Fruit fly (Drosophila melanogaster) whole organism, embryonic: Measurements from ENCODE around the gene Pif1B.
A peak's percentile ranks its signal among the peaks of the same experiment; 100 is the strongest.

ENCODE experiments used
- Ada2b ChIP-seq: fragments of 200-800 bp; sonication (Bioruptor generic); IDR thresholded peaks from 2 replicates; pipeline ENCODE4 v1.3.6; 2022; ENCODE audit warnings: missing biosample characterization, missing genetic modification characterization
- B-H1 ChIP-seq: fragments of 200-800 bp; sonication (Bioruptor generic); IDR thresholded peaks from 3 replicates; pipeline ENCODE4 v1.3.6; 2022; ENCODE audit warnings: missing biosample characterization, missing genetic modification characterization
- Blimp-1 ChIP-seq: fragments of 200-800 bp; sonication (Bioruptor generic); optimal IDR thresholded peaks from 3 replicates; lab custom pipeline; 2018; ENCODE audit warnings: missing biosample characterization, missing genetic modification characterization, mild to moderate bottlenecking, moderate library complexity, missing genetic modification reagents
- BtbVII ChIP-seq: fragments of 200-800 bp; sonication (Bioruptor generic); optimal IDR thresholded peaks from 3 replicates; lab custom pipeline; 2017; ENCODE audit warnings: missing biosample characterization, mild to moderate bottlenecking, missing genetic modification characterization
- CG11723 ChIP-seq: fragments of 200-800 bp; sonication (Bioruptor generic); optimal IDR thresholded peaks from 2 replicates; lab custom pipeline; 2017; ENCODE audit warnings: missing biosample characterization, mild to moderate bottlenecking, missing genetic modification characterization
- CG14014 ChIP-seq: fragments of 200-800 bp; sonication (Bioruptor generic); IDR thresholded peaks from 2 replicates; pipeline ENCODE4 v1.3.6; 2022; ENCODE audit warnings: missing biosample characterization, missing genetic modification characterization
- CG14441 ChIP-seq: fragments of 200-800 bp; sonication (Bioruptor generic); IDR thresholded peaks from 2 replicates; pipeline ENCODE4 v1.3.6; 2022; ENCODE audit warnings: missing biosample characterization, missing genetic modification characterization
- CG14667 ChIP-seq: fragments of 200-800 bp; sonication (Bioruptor generic); IDR thresholded peaks from 2 replicates; pipeline ENCODE4 v1.3.6; 2022; ENCODE audit warnings: missing biosample characterization, missing genetic modification characterization
- CG1529 ChIP-seq: fragments of 200-800 bp; sonication (Bioruptor generic); optimal IDR thresholded peaks from 3 replicates; lab custom pipeline; 2018; ENCODE audit warnings: missing biosample characterization, missing genetic modification characterization
- CG1603 ChIP-seq: fragments of 200-800 bp; sonication (Bioruptor generic); optimal IDR thresholded peaks from 2 replicates; lab custom pipeline; 2019; ENCODE audit warnings: missing biosample characterization, mild to moderate bottlenecking, missing genetic modification characterization, moderate library complexity
- CG17385 ChIP-seq: fragments of 200-800 bp; sonication (Bioruptor generic); optimal IDR thresholded peaks from 3 replicates; lab custom pipeline; 2018; ENCODE audit warnings: missing biosample characterization, mild to moderate bottlenecking, missing genetic modification characterization
- CG17612 ChIP-seq: fragments of 200-800 bp; sonication (Bioruptor generic); IDR thresholded peaks from 2 replicates; pipeline ENCODE4 v1.3.6; 2022; ENCODE audit warnings: missing biosample characterization, missing genetic modification characterization
- CG17829 ChIP-seq: fragments of 200-800 bp; optimal IDR thresholded peaks from 2 replicates; lab custom pipeline; 2019; ENCODE audit warnings: missing biosample characterization, mild to moderate bottlenecking, missing genetic modification characterization, moderate library complexity
- CG3065 ChIP-seq: fragments of 200-800 bp; sonication (Bioruptor generic); optimal IDR thresholded peaks from 2 replicates; lab custom pipeline; 2016; ENCODE audit warnings: missing biosample characterization, missing genetic modification characterization
- CG31224 ChIP-seq: fragments of 200-800 bp; sonication (Bioruptor generic); IDR thresholded peaks from 2 replicates; pipeline ENCODE4 v1.3.6; 2022; ENCODE audit warnings: missing biosample characterization, missing genetic modification characterization
- CG34224 ChIP-seq: fragments of 200-800 bp; sonication (Bioruptor generic); IDR thresholded peaks from 3 replicates; pipeline ENCODE4 v1.3.6; 2022; ENCODE audit warnings: missing biosample characterization, missing genetic modification characterization; ENCODE audit not compliant: partially characterized antibody
- CG4360 ChIP-seq: fragments of 200-800 bp; sonication (Bioruptor generic); IDR thresholded peaks from 2 replicates; pipeline ENCODE4 v1.3.6; 2022; ENCODE audit warnings: missing biosample characterization, missing genetic modification characterization
- CG4854 ChIP-seq: fragments of 200-800 bp; sonication (Bioruptor generic); optimal IDR thresholded peaks from 2 replicates; lab custom pipeline; 2016; ENCODE audit warnings: missing biosample characterization, missing genetic modification characterization, inconsistent platforms
- CG6272 ChIP-seq: fragments of 200-800 bp; sonication (Bioruptor generic); IDR thresholded peaks from 2 replicates; pipeline ENCODE4 v1.3.6; 2022; ENCODE audit warnings: missing biosample characterization, missing genetic modification characterization
- CG6854 ChIP-seq: fragments of 200-800 bp; sonication (Bioruptor generic); optimal IDR thresholded peaks from 3 replicates; lab custom pipeline; 2017; ENCODE audit warnings: missing biosample characterization, mild to moderate bottlenecking, missing genetic modification characterization
- D19A ChIP-seq: fragments of 200-800 bp; optimal IDR thresholded peaks from 3 replicates; lab custom pipeline; 2019; ENCODE audit warnings: missing biosample characterization, mild to moderate bottlenecking, missing genetic modification characterization, moderate library complexity
- E2f1 ChIP-seq: fragments of 200-800 bp; sonication (Bioruptor generic); IDR thresholded peaks from 2 replicates; pipeline ENCODE4 v1.3.6; 2022; ENCODE audit warnings: missing biosample characterization, missing genetic modification characterization
- Lhr ChIP-seq: fragments of 200-800 bp; sonication (Bioruptor generic); optimal IDR thresholded peaks from 3 replicates; lab custom pipeline; 2017; ENCODE audit warnings: mild to moderate bottlenecking, missing biosample characterization, missing genetic modification reagents, missing genetic modification characterization
- NFAT ChIP-seq: fragments of 200-800 bp; sonication (Bioruptor generic); IDR thresholded peaks from 2 replicates; pipeline ENCODE4 v1.3.6; 2022; ENCODE audit warnings: missing biosample characterization, missing genetic modification characterization
- NfI ChIP-seq: fragments of 200-800 bp; sonication (Bioruptor generic); optimal IDR thresholded peaks from 3 replicates; lab custom pipeline; 2018; ENCODE audit warnings: missing biosample characterization, mild to moderate bottlenecking, missing genetic modification characterization, moderate library complexity
- Pdp1 ChIP-seq, 2 experiments: fragments of 200-800 bp; sonication (Bioruptor generic); optimal IDR thresholded peaks; 3 replicates each; lab custom pipeline; 2016; ENCODE audit warnings: missing biosample characterization in 2 of 2, missing genetic modification characterization in 2 of 2, mild to moderate bottlenecking in 1 of 2, moderate library complexity in 1 of 2
- Six4 ChIP-seq: fragments of 200-800 bp; sonication (Bioruptor generic); optimal IDR thresholded peaks from 2 replicates; lab custom pipeline; 2016; ENCODE audit warnings: missing biosample characterization, missing genetic modification characterization
- Spps ChIP-seq: fragments of 200-800 bp; sonication (Bioruptor generic); optimal IDR thresholded peaks from 2 replicates; lab custom pipeline; 2018; ENCODE audit warnings: missing biosample characterization, mild to moderate bottlenecking, missing genetic modification characterization
- Ssrp ChIP-seq: fragments of 200-800 bp; sonication (Bioruptor generic); optimal IDR thresholded peaks from 2 replicates; lab custom pipeline; 2018; ENCODE audit warnings: missing biosample characterization, mild to moderate bottlenecking, missing genetic modification characterization, moderate library complexity
- ara ChIP-seq: fragments of 200-800 bp; sonication (Bioruptor generic); IDR thresholded peaks from 2 replicates; pipeline ENCODE4 v1.3.6; 2022; ENCODE audit warnings: missing biosample characterization, missing genetic modification characterization
- bcd ChIP-seq: fragments of 200-800 bp; sonication (Bioruptor generic); optimal IDR thresholded peaks from 2 replicates; lab custom pipeline; 2017; ENCODE audit warnings: missing biosample characterization, mild to moderate bottlenecking, missing genetic modification characterization
- crp ChIP-seq, 2 experiments: fragments of 200-800 bp; sonication (Bioruptor generic); optimal IDR thresholded peaks; 2 replicates in 1 of 2; 3 replicates in 1 of 2; lab custom pipeline; 2017; ENCODE audit warnings: missing biosample characterization in 2 of 2, missing genetic modification characterization in 2 of 2, mild to moderate bottlenecking in 1 of 2, moderate library complexity in 1 of 2
- dimm ChIP-seq: fragments of 200-800 bp; sonication (Bioruptor generic); IDR thresholded peaks from 2 replicates; pipeline ENCODE4 v1.3.6; 2022; ENCODE audit warnings: missing biosample characterization, missing genetic modification characterization
- esg ChIP-seq: fragments of 200-800 bp; sonication (Bioruptor generic); conservative IDR thresholded peaks from 2 replicates; pipeline ENCODE4 v1.3.6; 2022; ENCODE audit warnings: missing biosample characterization, missing genetic modification characterization
- ftz-f1 ChIP-seq: fragments of 200-800 bp; sonication (Bioruptor generic); optimal IDR thresholded peaks from 2 replicates; lab custom pipeline; 2016; ENCODE audit warnings: missing biosample characterization, missing genetic modification characterization
- ind ChIP-seq: fragments of 200-800 bp; sonication (Bioruptor generic); optimal IDR thresholded peaks from 3 replicates; lab custom pipeline; 2016; ENCODE audit warnings: missing biosample characterization, missing genetic modification characterization
- insv ChIP-seq, 2 experiments: fragments of 200-800 bp; sonication (Bioruptor generic); optimal IDR thresholded peaks; 3 replicates each; lab custom pipeline; 2016 to 2018; ENCODE audit warnings: missing biosample characterization in 2 of 2, missing genetic modification characterization in 2 of 2
- lola ChIP-seq, 3 experiments: fragments of >200 bp in 2 of 3; fragments of 200-800 bp in 1 of 3; sonication (Bioruptor generic) in 1 of 3; optimal IDR thresholded peaks; 2 replicates each; lab custom pipeline; 2017 to 2019; ENCODE audit warnings: missing biosample characterization in 3 of 3, missing genetic modification characterization in 3 of 3, mild to moderate bottlenecking in 1 of 3, moderate library complexity in 1 of 3
- nerfin-1 ChIP-seq: fragments of 200-800 bp; sonication (Bioruptor generic); optimal IDR thresholded peaks from 3 replicates; lab custom pipeline; 2019; ENCODE audit warnings: missing biosample characterization, mild to moderate bottlenecking, missing genetic modification characterization, moderate library complexity
- otp ChIP-seq: fragments of 200-800 bp; sonication (Bioruptor generic); IDR thresholded peaks from 3 replicates; pipeline ENCODE4, ENCODE4 v1.3.6; 2022; ENCODE audit warnings: missing biosample characterization, missing genetic modification characterization
- pzg ChIP-seq: fragments of 200-800 bp; sonication (Bioruptor generic); optimal IDR thresholded peaks from 3 replicates; lab custom pipeline; 2018; ENCODE audit warnings: missing biosample characterization, mild to moderate bottlenecking, missing genetic modification characterization, moderate library complexity
- row ChIP-seq: fragments of 200-800 bp; sonication (Bioruptor generic); IDR thresholded peaks from 3 replicates; pipeline ENCODE4 v1.3.6; 2022; ENCODE audit warnings: missing biosample characterization, missing genetic modification characterization
- sd ChIP-seq: fragments of 200-800 bp; sonication (Bioruptor generic); optimal IDR thresholded peaks from 3 replicates; lab custom pipeline; 2018; ENCODE audit warnings: missing biosample characterization, mild to moderate bottlenecking, missing genetic modification characterization, moderate library complexity
- sisA ChIP-seq: fragments of 200-800 bp; sonication (Bioruptor generic); IDR thresholded peaks from 2 replicates; pipeline ENCODE4 v1.3.6; 2022; ENCODE audit warnings: missing biosample characterization, missing genetic modification characterization
- slp2 ChIP-seq: fragments of 200-800 bp; sonication (Bioruptor generic); optimal IDR thresholded peaks from 2 replicates; lab custom pipeline; 2016; ENCODE audit warnings: missing biosample characterization, missing genetic modification characterization
- sr ChIP-seq: fragments of 200-800 bp; sonication (Bioruptor generic); IDR thresholded peaks from 3 replicates; pipeline ENCODE4 v1.3.6; 2022; ENCODE audit warnings: missing biosample characterization, missing genetic modification characterization
- tgo ChIP-seq: fragments of 200-800 bp; sonication (Bioruptor generic); IDR thresholded peaks from 3 replicates; pipeline ENCODE4 v1.3.6; 2022; ENCODE audit warnings: missing biosample characterization, missing genetic modification characterization
- wdn ChIP-seq: fragments of 200-800 bp; sonication (Bioruptor generic); IDR thresholded peaks from 2 replicates; pipeline ENCODE4 v1.3.6; 2022; ENCODE audit warnings: missing biosample characterization, missing genetic modification characterization
- zfh1 ChIP-seq: fragments of 200-800 bp; sonication (Bioruptor generic); IDR thresholded peaks from 3 replicates; pipeline ENCODE4 v1.3.6; 2022; ENCODE audit warnings: missing biosample characterization, missing genetic modification characterization

Pif1B gene

dm6 chr3R:8788722-8789400, 12.1 kb downstream of the Pif1B start (continued):
- TF ChIP-seq CG1529 (GFP tag; lab: Kevin White, UChicago) (no peak), bcd (GFP tag; lab: Kevin White, UChicago) (peak; percentile 34), CG14667 (GFP tag; lab: Robert Waterston, UW) (peak; percentile 52; the same call in 1 of the 2 replicates), BtbVII (GFP tag; lab: Kevin White, UChicago) (peak; percentile 11), B-H1 (GFP tag; lab: Robert Waterston, UW) (peak; percentile 56; the same call in 2 of the 3 replicates), CG4360 (GFP tag; lab: Robert Waterston, UW) (peak; percentile 55; the same call in 1 of the 2 replicates), ara (GFP tag; lab: Robert Waterston, UW) (peak; percentile 82), Ada2b (GFP tag; lab: Robert Waterston, UW) (peak; percentile 27; the same call in 1 of the 2 replicates), CG17829 (tag; lab: Kevin White, UChicago) (peak; percentile 62), zfh1 (GFP tag; lab: Robert Waterston, UW) (peak; percentile 84), esg (GFP tag; lab: Robert Waterston, UW) (peak; percentile 49), Spps (tag; lab: Kevin White, UChicago) (peak; percentile 30), CG11723 (no peak), tgo (peak; percentile 71; the same call in 2 of the 3 replicates), slp2 (GFP tag; lab: Kevin White, UChicago) (peak; percentile 5), E2f1 (GFP tag; lab: Robert Waterston, UW) (peak; percentile 67), CG4854 (no peak), row (peak; percentile 52), otp (GFP tag; lab: Robert Waterston, UW) (peak; percentile 28; the same call in 1 of the 3 replicates), CG14014 (GFP tag; lab: Robert Waterston, UW) (peak; percentile 28; the same call in 1 of the 2 replicates), CG1603 (tag; lab: Kevin White, UChicago) (peak; percentile 45), CG31224 (0 out of 2 replicates have a peak, but pooled peaks have one; percentile 21), NFAT (GFP tag; lab: Robert Waterston, UW) (0 out of 2 replicates have a peak, but pooled peaks have one; percentile 5), insv (GFP tag; optimal IDR thresholded peaks at IDR 0.05; lab: Kevin White, UChicago) (no peak), CG17612 (no peak), Ssrp (peak; percentile 51), NfI (GFP tag; lab: Kevin White, UChicago) (peak; percentile 50), Lhr (GFP tag; lab: Kevin White, UChicago) (no peak), CG14441 (GFP tag; lab: Robert Waterston, UW) (peak; percentile 80), wdn (GFP tag; lab: Robert Waterston, UW) (0 out of 2 replicates have a peak, but pooled peaks have one; percentile 16), crp (GFP tag; optimal IDR thresholded peaks at IDR 0.05; lab: Kevin White, UChicago) (no peak), nerfin-1 (tag; lab: Kevin White, UChicago) (peak; percentile 0), ftz-f1 (GFP tag; lab: Kevin White, UChicago) (no peak), D19A (peak; percentile 47), Blimp-1 (GFP tag; lab: Kevin White, UChicago) (peak; percentile 53), sisA (GFP tag; lab: Robert Waterston, UW) (peak; percentile 56), dimm (GFP tag; lab: Robert Waterston, UW) (peak; percentile 71), lola (GFP tag; optimal IDR thresholded peaks at IDR 0.05; lab: Kevin White, UChicago) (peak in 1 of 3 experiments; percentile 7), CG6272 (GFP tag; lab: Robert Waterston, UW) (peak; percentile 31; the same call in 1 of the 2 replicates), CG6854 (GFP tag; lab: Kevin White, UChicago) (no peak), sd (tag; lab: Kevin White, UChicago) (no peak), Six4 (GFP tag; lab: Kevin White, UChicago) (peak; percentile 31), sr (GFP tag; lab: Robert Waterston, UW) (peak; percentile 73; the same call in 2 of the 3 replicates), Pdp1 (GFP tag; optimal IDR thresholded peaks at IDR 0.05; lab: Kevin White, UChicago) (peak; percentile 14 to 50), ind (GFP tag; lab: Kevin White, UChicago) (peak; percentile 34), CG3065 (GFP tag; lab: Kevin White, UChicago) (no peak), CG17385 (GFP tag; lab: Kevin White, UChicago) (peak; percentile 41), pzg (GFP tag; lab: Kevin White, UChicago) (no peak), CG34224 (GFP tag; lab: Robert Waterston, UW) (no peak)
